Worm (Caenorhabditis elegans) whole organism, mixed stage, embryonic: Measurements from ENCODE around the gene W02D7.8.

ENCODE experiments used
- M03D4.4 ChIP-seq: sonication (generic microtip); optimal IDR thresholded peaks from 2 replicates; lab custom pipeline; 2017; ENCODE audit warnings: mild to moderate bottlenecking, missing genetic modification characterization, missing compliant biosample characterization
- bed-3 ChIP-seq: fragments of 200-800 bp; sonication (Bioruptor generic); optimal IDR thresholded peaks from 3 replicates; lab custom pipeline; 2018; ENCODE audit warnings: mild to moderate bottlenecking, missing genetic modification characterization, moderate library complexity, missing compliant biosample characterization
- blmp-1 ChIP-seq: fragments of 150-350 bp; optimal IDR thresholded peaks from 2 replicates; lab custom pipeline; 2014; ENCODE audit warnings: missing biosample characterization, missing genetic modification characterization
- ceh-39 ChIP-seq: fragments of 150-350 bp; optimal IDR thresholded peaks from 2 replicates; lab custom pipeline; 2014; ENCODE audit warnings: missing biosample characterization, missing genetic modification characterization
- ceh-43 ChIP-seq: fragments of 200-800 bp; sonication (Bioruptor generic); optimal IDR thresholded peaks from 2 replicates; lab custom pipeline; 2018; ENCODE audit warnings: mild to moderate bottlenecking, missing genetic modification characterization, moderate library complexity, missing compliant biosample characterization
- ceh-83 ChIP-seq: fragments of 200-800 bp; sonication (Bioruptor generic); optimal IDR thresholded peaks from 2 replicates; lab custom pipeline; 2018; ENCODE audit warnings: mild to moderate bottlenecking, missing genetic modification characterization, missing compliant biosample characterization
- ces-1 ChIP-seq: fragments of 150-350 bp; optimal IDR thresholded peaks from 2 replicates; lab custom pipeline; 2014; ENCODE audit warnings: missing biosample characterization, missing genetic modification reagents, missing genetic modification characterization
- cnd-1 ChIP-seq: fragments of 200-800 bp; sonication (Bioruptor generic); optimal IDR thresholded peaks from 2 replicates; lab custom pipeline; 2018; ENCODE audit warnings: mild to moderate bottlenecking, missing genetic modification characterization, missing compliant biosample characterization
- drap-1 ChIP-seq: fragments of 200-800 bp; sonication (Bioruptor generic); optimal IDR thresholded peaks from 3 replicates; lab custom pipeline; 2018; ENCODE audit warnings: mild to moderate bottlenecking, missing genetic modification characterization, missing compliant biosample characterization
- elt-1 ChIP-seq: sonication (generic microtip); optimal IDR thresholded peaks from 2 replicates; lab custom pipeline; 2017; ENCODE audit warnings: missing genetic modification characterization, mild to moderate bottlenecking, missing compliant biosample characterization, antibody characterized with exemption, moderate library complexity, borderline replicate concordance; ENCODE audit not compliant: insufficient read depth
- elt-3 ChIP-seq: fragments of 150-350 bp; optimal IDR thresholded peaks from 2 replicates; lab custom pipeline; 2014; ENCODE audit warnings: missing biosample characterization, missing genetic modification characterization
- flh-1 ChIP-seq: fragments of 200-800 bp; sonication (Bioruptor generic); optimal IDR thresholded peaks from 2 replicates; lab custom pipeline; 2018; ENCODE audit warnings: mild to moderate bottlenecking, missing genetic modification characterization, moderate library complexity, missing compliant biosample characterization
- ham-2 ChIP-seq: fragments of 200-800 bp; sonication (Bioruptor generic); optimal IDR thresholded peaks from 2 replicates; lab custom pipeline; 2018; ENCODE audit warnings: mild to moderate bottlenecking, missing genetic modification characterization, missing compliant biosample characterization
- hlh-1 ChIP-seq: fragments of 150-350 bp; optimal IDR thresholded peaks from 2 replicates; lab custom pipeline; 2014; ENCODE audit warnings: missing biosample characterization, missing genetic modification reagents, missing genetic modification characterization
- lin-13 ChIP-seq: fragments of 150-350 bp; optimal IDR thresholded peaks from 2 replicates; lab custom pipeline; 2014; ENCODE audit warnings: missing biosample characterization, missing genetic modification characterization
- lin-32 ChIP-seq: fragments of 200-800 bp; sonication (Bioruptor generic); optimal IDR thresholded peaks from 2 replicates; lab custom pipeline; 2018; ENCODE audit warnings: mild to moderate bottlenecking, missing genetic modification characterization, missing compliant biosample characterization
- lsy-2 ChIP-seq: fragments of 150-350 bp; optimal IDR thresholded peaks from 2 replicates; lab custom pipeline; 2014; ENCODE audit warnings: missing biosample characterization, missing genetic modification characterization
- mab-5 ChIP-seq: fragments of 150-350 bp; optimal IDR thresholded peaks from 2 replicates; lab custom pipeline; 2014; ENCODE audit warnings: missing biosample characterization, missing genetic modification characterization
- mep-1 ChIP-seq: fragments of 150-350 bp; optimal IDR thresholded peaks from 2 replicates; lab custom pipeline; 2017; ENCODE audit warnings: missing biosample characterization, missing genetic modification reagents, missing genetic modification characterization, inconsistent platforms
- nhr-12 ChIP-seq: fragments of 150-350 bp; optimal IDR thresholded peaks from 2 replicates; lab custom pipeline; 2014; ENCODE audit warnings: missing biosample characterization, missing genetic modification characterization
- nhr-2 ChIP-seq: fragments of 150-350 bp; optimal IDR thresholded peaks from 2 replicates; lab custom pipeline; 2014; ENCODE audit warnings: missing biosample characterization, missing genetic modification characterization
- nhr-28 ChIP-seq: fragments of 150-350 bp; optimal IDR thresholded peaks from 2 replicates; lab custom pipeline; 2014; ENCODE audit warnings: missing biosample characterization, missing genetic modification characterization
- nhr-76 ChIP-seq: sonication (generic microtip); optimal IDR thresholded peaks from 2 replicates; lab custom pipeline; 2017; ENCODE audit warnings: missing biosample characterization, missing genetic modification characterization
- pha-4 ChIP-seq: fragments of 150-350 bp; optimal IDR thresholded peaks from 2 replicates; lab custom pipeline; 2018; ENCODE audit warnings: missing biosample characterization, missing genetic modification reagents, missing genetic modification characterization
- sem-2 ChIP-seq: fragments of 200-800 bp; sonication (Bioruptor generic); optimal IDR thresholded peaks from 2 replicates; lab custom pipeline; 2018; ENCODE audit warnings: mild to moderate bottlenecking, missing genetic modification characterization, missing compliant biosample characterization
- snpc-4 ChIP-seq: fragments of 150-350 bp; optimal IDR thresholded peaks from 2 replicates; lab custom pipeline; 2014; ENCODE audit warnings: missing biosample characterization, missing genetic modification characterization
- sptf-1 ChIP-seq: sonication (generic microtip); optimal IDR thresholded peaks from 2 replicates; lab custom pipeline; 2017; ENCODE audit warnings: mild to moderate bottlenecking, missing genetic modification characterization, moderate library complexity, missing compliant biosample characterization
- tbx-8 ChIP-seq: fragments of 200-800 bp; sonication (Bioruptor generic); optimal IDR thresholded peaks from 2 replicates; lab custom pipeline; 2018; ENCODE audit warnings: mild to moderate bottlenecking, missing genetic modification characterization, moderate library complexity, missing compliant biosample characterization
- unc-120 ChIP-seq: sonication (generic microtip); optimal IDR thresholded peaks from 2 replicates; lab custom pipeline; 2017; ENCODE audit warnings: missing genetic modification characterization, missing compliant biosample characterization; ENCODE audit not compliant: poor library complexity, severe bottlenecking
- unc-39 ChIP-seq: fragments of 150-350 bp; optimal IDR thresholded peaks from 2 replicates; lab custom pipeline; 2014; ENCODE audit warnings: missing biosample characterization, missing genetic modification characterization
- unc-62 ChIP-seq: fragments of 150-350 bp; optimal IDR thresholded peaks from 2 replicates; lab custom pipeline; 2014; ENCODE audit warnings: missing biosample characterization, missing genetic modification reagents, missing genetic modification characterization
- zip-8 ChIP-seq: fragments of 150-350 bp; optimal IDR thresholded peaks from 2 replicates; lab custom pipeline; 2014; ENCODE audit warnings: missing biosample characterization, missing genetic modification characterization
- ztf-11 ChIP-seq: fragments of 150-350 bp; optimal IDR thresholded peaks from 2 replicates; lab custom pipeline; 2014; ENCODE audit warnings: missing biosample characterization, missing genetic modification characterization

W02D7.8 gene

ce11 chrV:8306366-8306765, at the start of gene W02D7.8:
Gene W02D7.8 (minus strand): TSS chrV:8306466.
- TF ChIP-seq elt-1 (tag; lab: Kevin White, UChicago) (no peak), nhr-28 (tag; lab: Kevin White, UChicago) (no peak), lin-32 (GFP tag; lab: Kevin White, UChicago) (no peak), nhr-12 (tag; lab: Kevin White, UChicago) (no peak), tbx-8 (GFP tag; lab: Kevin White, UChicago) (no peak), nhr-76 (tag; lab: Kevin White, UChicago) (no peak), pha-4 (tag; lab: Kevin White, UChicago) (no peak), zip-8 (tag; lab: Kevin White, UChicago) (no peak), nhr-2 (tag; lab: Kevin White, UChicago) (no peak), unc-62 (no peak), ham-2 (GFP tag; lab: Kevin White, UChicago) (no peak), lsy-2 (no peak), mep-1 (no peak)

ce11 chrV:8355435-8356212, 49.4 kb upstream of the W02D7.8 start, which contains the start of gene mom-2:
Gene mom-2 (plus strand): TSS chrV:8355988.
- TF ChIP-seq nhr-2 (tag; lab: Kevin White, UChicago) = no peak
- TF ChIP-seq hlh-1 (tag; lab: Kevin White, UChicago) = no peak
- TF ChIP-seq tbx-8 (GFP tag; lab: Kevin White, UChicago) = no peak
- no peak for TF ChIP-seq lsy-2
- no peak for TF ChIP-seq unc-120 (tag; lab: Kevin White, UChicago)
- no peak for TF ChIP-seq nhr-28 (tag; lab: Kevin White, UChicago)
- TF ChIP-seq bed-3 (GFP tag; lab: Kevin White, UChicago) = no peak
- TF ChIP-seq cnd-1 (tag; lab: Kevin White, UChicago) = no peak

DNA sequence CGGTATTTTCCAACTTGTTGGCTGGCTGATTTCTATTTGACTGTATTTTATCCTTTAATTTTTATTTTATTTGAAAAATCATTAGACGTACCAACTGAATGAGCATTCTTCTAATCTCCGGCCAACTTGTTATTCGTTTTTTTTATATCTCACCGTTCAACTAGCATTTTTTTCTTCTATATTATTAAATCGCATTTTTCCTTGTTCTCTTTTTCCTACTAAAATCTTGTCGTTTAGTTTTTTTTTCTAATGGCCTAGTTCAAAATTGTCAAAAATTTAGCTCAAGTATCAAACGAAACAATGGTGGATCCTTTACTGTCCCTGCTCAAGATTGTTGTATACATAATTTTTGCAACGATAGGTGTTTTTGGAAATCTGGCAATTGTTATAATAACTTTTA, 45.1 kb upstream of the W02D7.8 start, which contains the start of gene srsx-22:
srsx-22 (plus strand) TSS at position 301 of the 400 bp plus-strand sequence.
- no peak for TF ChIP-seq ceh-43 (GFP tag; lab: Kevin White, UChicago)
- TF ChIP-seq nhr-2 (tag; lab: Kevin White, UChicago) = no peak
- TF ChIP-seq lsy-2 = no peak
- no peak for TF ChIP-seq hlh-1 (tag; lab: Kevin White, UChicago)
- TF ChIP-seq nhr-12 (tag; lab: Kevin White, UChicago) = no peak
- TF ChIP-seq flh-1 (GFP tag; lab: Kevin White, UChicago) = no peak
- no peak for TF ChIP-seq drap-1
- TF ChIP-seq blmp-1 (tag; lab: Kevin White, UChicago) = no peak
- TF ChIP-seq mep-1 = no peak
- TF ChIP-seq bed-3 (GFP tag; lab: Kevin White, UChicago) = no peak
- TF ChIP-seq sptf-1 = no peak
- TF ChIP-seq ces-1 = no peak
- no peak for TF ChIP-seq snpc-4 (tag; lab: Kevin White, UChicago)
- TF ChIP-seq unc-39 = no peak
- no peak for TF ChIP-seq mab-5 (tag; lab: Kevin White, UChicago)
- TF ChIP-seq pha-4 (tag; lab: Kevin White, UChicago) = no peak
- TF ChIP-seq, all 35 proteins: peak for 0

DNA sequence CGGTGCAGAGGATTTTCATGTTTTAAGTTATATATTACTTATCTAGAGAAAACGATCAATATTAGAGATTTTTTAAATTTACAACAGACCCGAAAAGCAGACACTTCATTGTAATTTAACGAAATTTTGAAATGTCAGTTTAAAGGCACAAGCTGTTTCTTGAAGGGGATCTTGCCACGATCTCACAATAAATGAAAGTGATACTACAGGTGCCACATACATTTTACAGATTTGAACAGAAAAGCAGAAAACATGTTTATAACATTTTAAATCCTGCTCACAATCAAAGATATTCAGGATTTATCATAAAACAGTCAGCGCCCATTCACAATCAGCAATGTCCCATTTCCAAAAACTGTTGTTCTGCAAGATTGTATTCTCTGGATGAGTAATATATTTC, 43.7 kb upstream of the W02D7.8 start:
- TF ChIP-seq unc-62 (no peak), ztf-11 (tag; lab: Kevin White, UChicago) (no peak), elt-3 (tag; lab: Kevin White, UChicago) (no peak), zip-8 (tag; lab: Kevin White, UChicago) (no peak), bed-3 (GFP tag; lab: Kevin White, UChicago) (no peak), M03D4.4 (no peak), elt-1 (tag; lab: Kevin White, UChicago) (no peak), unc-120 (tag; lab: Kevin White, UChicago) (no peak), lin-13 (tag; lab: Kevin White, UChicago) (no peak), ceh-43 (GFP tag; lab: Kevin White, UChicago) (no peak), lsy-2 (no peak), unc-39 (no peak), ceh-83 (no peak), lin-32 (GFP tag; lab: Kevin White, UChicago) (no peak), sem-2 (GFP tag; lab: Kevin White, UChicago) (no peak), drap-1 (no peak), ceh-39 (tag; lab: Kevin White, UChicago) (no peak), ces-1 (no peak), nhr-12 (tag; lab: Kevin White, UChicago) (no peak)
